Fruit fly (Drosophila melanogaster): ENCODE measurements around the gene PsGEF.
A peak's percentile ranks its signal among the peaks of the same experiment; 100 is the strongest.

The PsGEF gene

DNA sequence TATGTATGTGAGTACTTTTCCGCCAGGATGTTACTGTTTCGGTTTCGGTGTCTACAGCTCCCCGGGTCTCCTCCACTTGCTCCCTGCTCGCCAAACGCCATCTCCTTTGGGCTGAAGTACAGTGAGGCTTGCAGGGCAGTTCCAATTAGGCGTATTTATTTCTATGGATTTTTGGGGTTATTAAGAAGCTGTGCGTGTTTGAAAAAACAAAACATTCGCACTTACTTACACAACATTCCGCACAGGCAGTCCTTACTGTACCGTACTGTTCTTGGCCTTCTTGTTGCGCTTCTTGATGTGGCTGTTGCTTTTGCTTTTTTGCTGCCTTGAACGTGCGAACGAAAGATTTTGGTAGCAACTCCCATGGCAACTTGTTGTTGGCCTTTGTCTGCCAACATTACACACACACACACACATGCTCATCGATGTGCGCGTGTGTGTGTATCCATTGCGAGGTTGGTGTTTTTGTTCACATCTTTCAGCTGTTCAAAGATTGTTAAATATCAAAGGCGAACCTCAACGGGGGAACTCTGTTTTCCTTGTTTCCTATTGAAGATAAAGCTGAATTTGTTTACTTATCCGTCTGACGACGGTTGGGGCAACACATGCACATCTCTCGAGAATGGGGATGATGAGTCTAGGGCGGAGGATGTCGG is 65.4 kb downstream of the PsGEF start (continued):
- peak; percentile 98 for TF ChIP-seq lz (GFP tag; optimal IDR thresholded peaks at IDR 0.05)
- TF ChIP-seq spab (GFP tag; optimal IDR thresholded peaks at IDR 0.05): peak; percentile 85
- TF ChIP-seq achi (GFP tag; optimal IDR thresholded peaks at IDR 0.05): peak; percentile 83
- peak; percentile 92 for TF ChIP-seq CG1621 (tag; optimal IDR thresholded peaks at IDR 0.05)
- TF ChIP-seq topi (GFP tag; optimal IDR thresholded peaks at IDR 0.05): peak; percentile 96
- peak; percentile 94 for TF ChIP-seq vri (GFP tag; optimal IDR thresholded peaks at IDR 0.05)
- TF ChIP-seq Hr38 (GFP tag; optimal IDR thresholded peaks at IDR 0.05): no peak
- TF ChIP-seq CG10631 (GFP tag; optimal IDR thresholded peaks at IDR 0.05): peak; percentile 91
- peak; percentile 71 for TF ChIP-seq Gug (GFP tag; IDR thresholded peaks at IDR 0.05)
- peak; percentile 65 for TF ChIP-seq Lpt (GFP tag; optimal IDR thresholded peaks at IDR 0.05)
- TF ChIP-seq CG6808 (GFP tag; optimal IDR thresholded peaks at IDR 0.05): peak; percentile 82
- TF ChIP-seq Ets96B (tag; optimal IDR thresholded peaks at IDR 0.05): peak; percentile 87
- peak; percentile 96 for TF ChIP-seq Ets21C (GFP tag; optimal IDR thresholded peaks at IDR 0.05)
- TF ChIP-seq CG7368 (GFP tag; optimal IDR thresholded peaks at IDR 0.05): peak; percentile 85
- TF ChIP-seq dsx (GFP tag; optimal IDR thresholded peaks at IDR 0.05; ENCODE audit: poor library complexity, severe bottlenecking): peak; percentile 88

DNA sequence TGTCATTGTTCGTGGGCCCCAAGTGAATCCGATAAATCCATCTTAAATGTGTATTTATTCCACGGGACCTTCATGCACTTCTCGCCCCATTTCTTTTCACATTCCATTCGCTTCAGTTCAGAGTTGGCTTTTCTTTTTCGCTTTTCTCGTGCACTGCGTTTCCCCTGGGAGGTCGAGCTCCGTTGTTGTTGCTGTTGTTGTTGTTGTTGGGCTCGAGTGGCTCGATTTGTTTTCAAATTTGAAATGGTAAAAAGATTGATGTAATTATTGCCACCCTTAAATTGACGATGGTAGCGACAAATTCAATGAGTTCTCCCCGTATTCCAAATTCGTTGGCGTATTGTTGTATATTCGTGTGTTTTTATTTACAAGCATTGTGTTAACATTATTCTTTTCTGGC is 66.6 kb downstream of the PsGEF start:
- TF ChIP-seq CG11902 (GFP tag; optimal IDR thresholded peaks at IDR 0.05) (no peak), esn (GFP tag; optimal IDR thresholded peaks at IDR 0.05) (no peak), CG34406 (GFP tag; optimal IDR thresholded peaks at IDR 0.05) (no peak), topi (GFP tag; optimal IDR thresholded peaks at IDR 0.05) (no peak), svp (GFP tag) (peak; percentile 10), CG32006 (GFP tag; optimal IDR thresholded peaks at IDR 0.05) (no peak), CG3919 (GFP tag; optimal IDR thresholded peaks at IDR 0.05) (no peak), fd85E (GFP tag; optimal IDR thresholded peaks at IDR 0.05) (no peak), CG6808 (GFP tag; optimal IDR thresholded peaks at IDR 0.05) (no peak)

DNA sequence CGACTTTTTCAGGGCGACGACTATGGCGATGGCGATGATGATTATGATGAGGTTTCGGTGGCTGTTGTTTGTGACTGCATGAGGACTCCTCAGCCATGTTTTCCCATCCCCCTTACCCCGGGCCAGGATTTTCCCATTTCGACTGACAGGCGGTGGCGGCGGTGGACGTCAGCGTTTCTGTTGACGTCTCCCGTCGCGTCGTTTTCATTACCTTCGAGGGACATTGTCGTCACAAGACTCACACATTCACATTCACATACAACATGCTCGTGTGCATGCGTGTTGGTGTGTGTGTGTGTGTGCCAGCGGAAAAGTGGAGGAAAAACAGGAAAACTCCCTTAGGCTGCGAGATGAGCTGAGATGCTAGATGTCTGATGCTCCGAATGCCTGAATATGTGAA is 67.7 kb downstream of the PsGEF start:
- TF ChIP-seq Hr38 (GFP tag; optimal IDR thresholded peaks at IDR 0.05) (no peak), CG10631 (GFP tag; optimal IDR thresholded peaks at IDR 0.05) (no peak), lz (GFP tag; optimal IDR thresholded peaks at IDR 0.05) (no peak), CG11902 (GFP tag; optimal IDR thresholded peaks at IDR 0.05) (no peak), Ets21C (GFP tag; optimal IDR thresholded peaks at IDR 0.05) (no peak), CG6163 (GFP tag; IDR thresholded peaks at IDR 0.05) (no peak), Hr39 (GFP tag; optimal IDR thresholded peaks at IDR 0.05) (no peak)

DNA sequence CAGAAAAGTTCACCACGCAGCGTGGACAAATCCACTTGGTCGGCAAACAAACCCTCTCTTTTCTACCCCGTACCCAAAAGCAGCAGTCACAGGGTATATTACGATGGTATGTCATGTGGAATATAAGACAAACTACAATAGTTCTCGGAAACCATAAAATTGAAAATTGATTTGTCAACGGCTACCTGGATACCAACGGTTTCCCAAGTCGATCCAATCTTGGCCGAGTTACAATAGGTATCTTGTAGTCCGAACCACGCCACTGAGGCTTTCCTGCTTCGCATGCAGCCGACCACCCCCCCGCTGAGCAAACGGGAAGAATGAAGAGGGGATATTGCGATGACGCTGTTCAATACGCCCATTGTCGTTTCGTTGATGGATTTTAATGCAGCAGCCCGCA is 69.1 kb downstream of the PsGEF start:
- TF ChIP-seq CG6276 (GFP tag; optimal IDR thresholded peaks at IDR 0.05) (no peak), Lpt (GFP tag; optimal IDR thresholded peaks at IDR 0.05) (peak; percentile 26), esn (GFP tag; optimal IDR thresholded peaks at IDR 0.05) (peak; percentile 66), CG8119 (GFP tag; IDR thresholded peaks at IDR 0.05) (peak; percentile 62; the same call in 1 of the 3 replicates), salr (GFP tag; optimal IDR thresholded peaks at IDR 0.05) (peak in 1 of 2 experiments; percentile 31), CG8632 (GFP tag; optimal IDR thresholded peaks at IDR 0.05) (peak; percentile 61), Hr38 (GFP tag; optimal IDR thresholded peaks at IDR 0.05) (no peak), CG7368 (GFP tag; optimal IDR thresholded peaks at IDR 0.05) (peak; percentile 74), Hr4 (GFP tag; optimal IDR thresholded peaks at IDR 0.05) (peak; percentile 59), CG6792 (GFP tag; optimal IDR thresholded peaks at IDR 0.05) (peak; percentile 66), CG3032 (tag; optimal IDR thresholded peaks at IDR 0.05) (peak; percentile 65), spab (GFP tag; optimal IDR thresholded peaks at IDR 0.05) (peak; percentile 36), dsx (GFP tag; optimal IDR thresholded peaks at IDR 0.05; ENCODE audit: poor library complexity, severe bottlenecking) (no peak), CG34406 (GFP tag; optimal IDR thresholded peaks at IDR 0.05) (peak; percentile 48), Eip93F (GFP tag; optimal IDR thresholded peaks at IDR 0.05) (peak; percentile 11), CG16779 (tag; optimal IDR thresholded peaks at IDR 0.05) (peak; percentile 5), CG11762 (GFP tag; optimal IDR thresholded peaks at IDR 0.05; ENCODE audit: insufficient read depth) (peak; percentile 51), fkh (GFP tag; optimal IDR thresholded peaks at IDR 0.05) (no peak), Blimp-1 (GFP tag; optimal IDR thresholded peaks at IDR 0.05) (no peak), CG6854 (GFP tag; optimal IDR thresholded peaks at IDR 0.05) (no peak), Ets21C (GFP tag; optimal IDR thresholded peaks at IDR 0.05) (peak; percentile 58), CG31627 (GFP tag; optimal IDR thresholded peaks at IDR 0.05) (peak; percentile 75), CG6163 (GFP tag; IDR thresholded peaks at IDR 0.05) (peak; percentile 86), OdsH (GFP tag; optimal IDR thresholded peaks at IDR 0.05) (peak; percentile 52), CG9139 (GFP tag; optimal IDR thresholded peaks at IDR 0.05) (no peak), lz (GFP tag; optimal IDR thresholded peaks at IDR 0.05) (peak; percentile 79), CG10669 (GFP tag; optimal IDR thresholded peaks at IDR 0.05) (peak; percentile 56), CG3919 (GFP tag; optimal IDR thresholded peaks at IDR 0.05) (peak; percentile 61), CG10631 (GFP tag; optimal IDR thresholded peaks at IDR 0.05) (peak; percentile 61), net (GFP tag; optimal IDR thresholded peaks at IDR 0.05) (peak; percentile 44)
